Worm (Caenorhabditis elegans): ENCODE measurements around the gene cas-1.
A peak's percentile ranks its signal among the peaks of the same experiment; 100 is the strongest.

cas-1 gene

ce11 chrX:16798621-16799020 lies 14.8 kb downstream of the cas-1 start:
- TF ChIP-seq ama-1 (optimal IDR thresholded peaks at IDR 0.05): no peak

ce11 chrX:16796826-16797225 lies 16.6 kb downstream of the cas-1 start:
- peak; percentile 66 for TF ChIP-seq sdc-2 (tag; optimal IDR thresholded peaks at IDR 0.05)
- peak; percentile 60 for TF ChIP-seq fkh-10 (GFP tag; optimal IDR thresholded peaks at IDR 0.05)
- TF ChIP-seq tbx-7 (tag; optimal IDR thresholded peaks at IDR 0.05): no peak
- no peak for TF ChIP-seq pros-1 (tag; optimal IDR thresholded peaks at IDR 0.05)
- no peak for TF ChIP-seq zip-5 (tag; optimal IDR thresholded peaks at IDR 0.05)
- TF ChIP-seq T23F11.4 (GFP tag; optimal IDR thresholded peaks at IDR 0.05): no peak
- TF ChIP-seq ceh-19 (GFP tag; optimal IDR thresholded peaks at IDR 0.05): no peak
- no peak for TF ChIP-seq K02D7.2 (tag; optimal IDR thresholded peaks at IDR 0.05)
- TF ChIP-seq madf-2 (tag; optimal IDR thresholded peaks at IDR 0.05): peak; percentile 17
- TF ChIP-seq ceh-31 (tag; optimal IDR thresholded peaks at IDR 0.05): peak; percentile 83
- TF ChIP-seq ref-2 (tag; optimal IDR thresholded peaks at IDR 0.05): peak; percentile 41
- no peak for TF ChIP-seq mec-3 (tag; optimal IDR thresholded peaks at IDR 0.05; ENCODE audit: borderline replicate concordance)
- no peak for TF ChIP-seq dmd-4 (tag; optimal IDR thresholded peaks at IDR 0.05; ENCODE audit: borderline replicate concordance)
- no peak for TF ChIP-seq ceh-6 (GFP tag; optimal IDR thresholded peaks at IDR 0.05)
- no peak for TF ChIP-seq ceh-48 (tag; optimal IDR thresholded peaks at IDR 0.05)
- TF ChIP-seq ets-4 (tag; optimal IDR thresholded peaks at IDR 0.05): peak; percentile 5
- no peak for TF ChIP-seq pha-2 (tag; optimal IDR thresholded peaks at IDR 0.05)
- no peak for TF ChIP-seq odd-2 (tag; optimal IDR thresholded peaks at IDR 0.05)
- no peak for TF ChIP-seq ceh-45 (GFP tag; IDR thresholded peaks at IDR 0.05)
- peak; percentile 39 for TF ChIP-seq hlh-6 (tag; optimal IDR thresholded peaks at IDR 0.05)
- TF ChIP-seq Y22D7AL.16 (tag; optimal IDR thresholded peaks at IDR 0.05): no peak
- TF ChIP-seq dve-1 (tag; optimal IDR thresholded peaks at IDR 0.05): no peak
- TF ChIP-seq K09A11.1 (tag; optimal IDR thresholded peaks at IDR 0.05; ENCODE audit: insufficient read depth): no peak
- TF ChIP-seq tbx-2 (tag; optimal IDR thresholded peaks at IDR 0.05): peak; percentile 68
- no peak for TF ChIP-seq hlh-8 (tag; optimal IDR thresholded peaks at IDR 0.05)
- TF ChIP-seq unc-3 (GFP tag; conservative IDR thresholded peaks at IDR 0.05): no peak
- TF ChIP-seq unc-3 (tag; optimal IDR thresholded peaks at IDR 0.05): no peak
- TF ChIP-seq ceh-14 (tag; optimal IDR thresholded peaks at IDR 0.05): no peak
- no peak for TF ChIP-seq ceh-9 (tag; optimal IDR thresholded peaks at IDR 0.05)
- TF ChIP-seq F13H6.1 (tag; optimal IDR thresholded peaks at IDR 0.05): peak; percentile 53
- no peak for TF ChIP-seq sox-2 (GFP tag; IDR thresholded peaks at IDR 0.05)
- TF ChIP-seq ztf-16 (tag; optimal IDR thresholded peaks at IDR 0.05): peak; percentile 4
- TF ChIP-seq nhr-11 (tag; optimal IDR thresholded peaks at IDR 0.05): no peak
- no peak for TF ChIP-seq syd-9 (tag; optimal IDR thresholded peaks at IDR 0.05)
- TF ChIP-seq fkh-6 (tag; optimal IDR thresholded peaks at IDR 0.05): no peak
- TF ChIP-seq nfya-1 (tag; optimal IDR thresholded peaks at IDR 0.05): peak; percentile 45
- TF ChIP-seq ceh-18 (tag; optimal IDR thresholded peaks at IDR 0.05): peak; percentile 92
- no peak for TF ChIP-seq ceh-22 (tag; optimal IDR thresholded peaks at IDR 0.05)
- no peak for TF ChIP-seq lin-11 (tag; optimal IDR thresholded peaks at IDR 0.05)
- no peak for TF ChIP-seq eyg-1 (tag; optimal IDR thresholded peaks at IDR 0.05)
- TF ChIP-seq C08G9.2 (tag; optimal IDR thresholded peaks at IDR 0.05): no peak
- peak; percentile 14 for TF ChIP-seq ceh-30 (tag; optimal IDR thresholded peaks at IDR 0.05)
- TF ChIP-seq che-1 (tag; optimal IDR thresholded peaks at IDR 0.05): peak; percentile 37
- peak; percentile 64 for TF ChIP-seq rnt-1 (tag; optimal IDR thresholded peaks at IDR 0.05)
- peak; percentile 19 for TF ChIP-seq pqm-1 (tag; optimal IDR thresholded peaks at IDR 0.05)
- no peak for TF ChIP-seq nhr-232 (tag; optimal IDR thresholded peaks at IDR 0.05)
- no peak for TF ChIP-seq pax-1 (tag; optimal IDR thresholded peaks at IDR 0.05)
- no peak for TF ChIP-seq npax-4 (tag; optimal IDR thresholded peaks at IDR 0.05)
- TF ChIP-seq hlh-15 (tag; optimal IDR thresholded peaks at IDR 0.05): no peak
- TF ChIP-seq gmeb-2 (tag; optimal IDR thresholded peaks at IDR 0.05): no peak
- no peak for TF ChIP-seq pag-3 (tag; optimal IDR thresholded peaks at IDR 0.05; ENCODE audit: borderline replicate concordance)
- no peak for TF ChIP-seq ahr-1 (tag; optimal IDR thresholded peaks at IDR 0.05)
